Worm (Caenorhabditis elegans): ENCODE results near the gene F54F7.6.

DNA sequence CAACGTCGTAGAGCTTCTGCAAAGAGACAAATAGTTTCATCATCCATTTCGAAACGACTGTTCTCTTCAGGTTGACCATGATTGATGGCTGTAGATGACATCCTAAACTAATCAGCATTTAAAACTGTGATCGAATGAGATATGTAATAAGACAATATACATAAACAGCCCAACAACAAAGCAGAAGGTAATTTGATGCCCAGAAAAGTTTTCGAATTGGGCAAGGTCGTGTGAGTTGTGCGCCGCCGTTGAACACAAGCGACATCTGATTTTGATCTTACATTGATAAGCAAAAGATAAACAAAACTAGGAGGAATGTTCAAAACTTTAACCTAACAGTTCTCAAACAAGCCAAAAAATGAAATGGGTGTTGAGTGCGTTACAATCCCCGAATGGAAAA is 20.4 kb downstream of the F54F7.6 start, which contains the start of gene Y62H9A.7:
- TF ChIP-seq unc-62 (GFP tag; optimal IDR thresholded peaks at IDR 0.05): no peak
- TF ChIP-seq nhr-11 (tag; optimal IDR thresholded peaks at IDR 0.05): no peak
- no peak for TF ChIP-seq elt-3 (tag; optimal IDR thresholded peaks at IDR 0.05)
- no peak for TF ChIP-seq nhr-77 (tag; optimal IDR thresholded peaks at IDR 0.05)
- TF ChIP-seq snpc-4 (tag; optimal IDR thresholded peaks at IDR 0.05): no peak
- no peak for TF ChIP-seq elt-1 (tag; optimal IDR thresholded peaks at IDR 0.05)
- TF ChIP-seq dmd-4 (tag; optimal IDR thresholded peaks at IDR 0.05): no peak
- no peak for TF ChIP-seq aly-2 (tag; optimal IDR thresholded peaks at IDR 0.05)
- no peak for TF ChIP-seq lin-13 (GFP tag; optimal IDR thresholded peaks at IDR 0.05)

Measured in whole organism, L2 larva.